Fruit fly (Drosophila melanogaster): Measurements from ENCODE around the gene CG15478.

- TF ChIP-seq woc (GFP tag; optimal IDR thresholded peaks at IDR 0.05) = no peak
- TF ChIP-seq GATAd (GFP tag; optimal IDR thresholded peaks at IDR 0.05) = no peak
- TF ChIP-seq Myc (optimal IDR thresholded peaks at IDR 0.05) = no peak
- TF ChIP-seq Dfd (GFP tag; optimal IDR thresholded peaks at IDR 0.05) = no peak
- no peak for TF ChIP-seq h (GFP tag; optimal IDR thresholded peaks at IDR 0.05)
- no peak for TF ChIP-seq OdsH (GFP tag; optimal IDR thresholded peaks at IDR 0.05)
- TF ChIP-seq Abd-B (GFP tag; optimal IDR thresholded peaks at IDR 0.05) = no peak
- TF ChIP-seq psq (GFP tag; optimal IDR thresholded peaks at IDR 0.05) = no peak
- no peak for TF ChIP-seq Hr78 (GFP tag; optimal IDR thresholded peaks at IDR 0.05)
Measured at dm6 chrX:7764682-7765081, 47.0 kb upstream of the CG15478 start, which contains the start of gene Ir7a.
